Fruit fly (Drosophila melanogaster): ENCODE data around the gene mtm.

The mtm gene

dm6 chr2L:6045972-6046718 lies 9.3 kb upstream of the mtm start, which contains the start of gene Pfas (continued):
- peak; percentile 81 for TF ChIP-seq lilli (GFP tag; optimal IDR thresholded peaks at IDR 0.05)
- TF ChIP-seq CG10147 (GFP tag; optimal IDR thresholded peaks at IDR 0.05) = peak; percentile 30
- no peak for TF ChIP-seq GATAe (GFP tag; conservative IDR thresholded peaks at IDR 0.05)
- peak; percentile 82 for TF ChIP-seq E2f2 (GFP tag; IDR thresholded peaks at IDR 0.05)
- TF ChIP-seq HmgD (GFP tag; optimal IDR thresholded peaks at IDR 0.05) = peak; percentile 26
- TF ChIP-seq her (GFP tag; optimal IDR thresholded peaks at IDR 0.05) = peak; percentile 72
- no peak for TF ChIP-seq dmrt99B (tag; optimal IDR thresholded peaks at IDR 0.05)
- 0 out of 2 replicates have a peak, but pooled peaks have one; percentile 53 for TF ChIP-seq Xrp1 (GFP tag; IDR thresholded peaks at IDR 0.05)
- peak; percentile 58 for TF ChIP-seq CG1603 (tag; optimal IDR thresholded peaks at IDR 0.05)
- TF ChIP-seq Chrac-16 (GFP tag; optimal IDR thresholded peaks at IDR 0.05) = peak; percentile 28
- TF ChIP-seq Dip3 (GFP tag; optimal IDR thresholded peaks at IDR 0.05) = peak; percentile 61
- TF ChIP-seq crc (GFP tag; optimal IDR thresholded peaks at IDR 0.05) = peak; percentile 34
- no peak for TF ChIP-seq stwl (tag; optimal IDR thresholded peaks at IDR 0.05)
- peak; percentile 55 for TF ChIP-seq CG6683 (GFP tag; optimal IDR thresholded peaks at IDR 0.05)
- TF ChIP-seq knrl (GFP tag; IDR thresholded peaks at IDR 0.05; ENCODE audit: partially characterized antibody) = no peak
- no peak for TF ChIP-seq CG17612 (GFP tag; IDR thresholded peaks at IDR 0.05)
- peak; percentile 34 for TF ChIP-seq Sry-δ (GFP tag; optimal IDR thresholded peaks at IDR 0.05)
- TF ChIP-seq CG18011 (GFP tag; optimal IDR thresholded peaks at IDR 0.05) = peak; percentile 56
- peak; percentile 87 for TF ChIP-seq HmgZ (tag; optimal IDR thresholded peaks at IDR 0.05)
- peak; percentile 55 for TF ChIP-seq ind (GFP tag; optimal IDR thresholded peaks at IDR 0.05)
- TF ChIP-seq lab (GFP tag; optimal IDR thresholded peaks at IDR 0.05) = peak; percentile 83
- no peak for TF ChIP-seq CG11723 (GFP tag; optimal IDR thresholded peaks at IDR 0.05)
- peak; percentile 46 for TF ChIP-seq ERR (GFP tag; optimal IDR thresholded peaks at IDR 0.05)
- peak; percentile 66 for TF ChIP-seq PHDP (tag; optimal IDR thresholded peaks at IDR 0.05)
- no peak for TF ChIP-seq CG15696 (tag; optimal IDR thresholded peaks at IDR 0.05)
- no peak for TF ChIP-seq Mes4 (GFP tag; optimal IDR thresholded peaks at IDR 0.05)
- no peak for TF ChIP-seq CG12219 (GFP tag; optimal IDR thresholded peaks at IDR 0.05)
- peak; percentile 55 for TF ChIP-seq CG31365 (tag; optimal IDR thresholded peaks at IDR 0.05)
- TF ChIP-seq CG4404 (GFP tag; IDR thresholded peaks at IDR 0.05) = no peak
- peak; percentile 47 for TF ChIP-seq scrt (GFP tag; optimal IDR thresholded peaks at IDR 0.05)
- peak; percentile 81 for TF ChIP-seq Dp (GFP tag; optimal IDR thresholded peaks at IDR 0.05)
- peak; percentile 72 for TF ChIP-seq CHES-1-like (GFP tag; optimal IDR thresholded peaks at IDR 0.05)
- peak; percentile 47; the same call in 1 of the 2 replicates for TF ChIP-seq vvl (GFP tag; IDR thresholded peaks at IDR 0.05)
- no peak for TF ChIP-seq Trl (optimal IDR thresholded peaks at IDR 0.05)
- peak; percentile 52 for TF ChIP-seq Trl (GFP tag; optimal IDR thresholded peaks at IDR 0.05)
- TF ChIP-seq Dref (GFP tag; IDR thresholded peaks at IDR 0.05) = no peak
- TF ChIP-seq YL-1 (GFP tag; optimal IDR thresholded peaks at IDR 0.05) = peak; percentile 65
- TF ChIP-seq shn (GFP tag; optimal IDR thresholded peaks at IDR 0.05) = peak; percentile 44
- no peak for TF ChIP-seq CG6689 (GFP tag; IDR thresholded peaks at IDR 0.05)
- peak; percentile 46 for TF ChIP-seq CG4854 (GFP tag; optimal IDR thresholded peaks at IDR 0.05)
- TF ChIP-seq phol (tag; optimal IDR thresholded peaks at IDR 0.05) = peak; percentile 21
- peak; percentile 43; the same call in 1 of the 3 replicates for TF ChIP-seq ken (GFP tag; IDR thresholded peaks at IDR 0.05)
- peak; percentile 52 for TF ChIP-seq CG12155 (GFP tag; optimal IDR thresholded peaks at IDR 0.05)
- TF ChIP-seq caup (GFP tag; optimal IDR thresholded peaks at IDR 0.05; ENCODE audit: severe bottlenecking) = peak; percentile 79
- TF ChIP-seq CG17361 (GFP tag; IDR thresholded peaks at IDR 0.05) = no peak; the same call in 2 of the 3 replicates
- no peak for TF ChIP-seq CG2116 (GFP tag; optimal IDR thresholded peaks at IDR 0.05)
- TF ChIP-seq CG4424 (GFP tag; optimal IDR thresholded peaks at IDR 0.05) = peak; percentile 58
- peak; percentile 42 for TF ChIP-seq az2 (GFP tag; optimal IDR thresholded peaks at IDR 0.05)
- no peak for TF ChIP-seq CG15011 (GFP tag; optimal IDR thresholded peaks at IDR 0.05)
- TF ChIP-seq sim (GFP tag; IDR thresholded peaks at IDR 0.05) = no peak

All from whole organism, embryonic.